Worm (Caenorhabditis elegans) whole organism, young adult: Measurements from ENCODE around the gene acer-1.

ENCODE experiments used
- B0261.1 ChIP-seq: sonication (generic microtip); optimal IDR thresholded peaks from 2 replicates; lab custom pipeline; 2016; ENCODE audit warnings: mild to moderate bottlenecking, missing genetic modification characterization, moderate library complexity, missing compliant biosample characterization
- C17E4.6 ChIP-seq: fragments of 200-800 bp; sonication (Bioruptor generic); IDR thresholded peaks from 2 replicates; pipeline ENCODE4 v1.3.6; 2022; ENCODE audit warnings: missing genetic modification reagents, missing genetic modification characterization, missing compliant biosample characterization
- F49E8.2 ChIP-seq: sonication (generic microtip); optimal IDR thresholded peaks from 3 replicates; lab custom pipeline; 2017; ENCODE audit warnings: missing genetic modification characterization, mild to moderate bottlenecking, missing compliant biosample characterization, antibody characterized with exemption, moderate library complexity; ENCODE audit not compliant: insufficient read depth
- F57C9.4 ChIP-seq: sonication (generic microtip); optimal IDR thresholded peaks from 2 replicates; lab custom pipeline; 2017; ENCODE audit warnings: mild to moderate bottlenecking, missing genetic modification characterization, missing compliant biosample characterization
- atf-7 ChIP-seq: sonication (generic microtip); optimal IDR thresholded peaks from 2 replicates; lab custom pipeline; 2017; ENCODE audit warnings: mild to moderate bottlenecking, missing genetic modification characterization, missing compliant biosample characterization
- attf-3 ChIP-seq: fragments of 200-800 bp; sonication (Bioruptor generic); conservative IDR thresholded peaks from 2 replicates; pipeline ENCODE4 v1.3.6; 2022; ENCODE audit warnings: missing genetic modification reagents, missing genetic modification characterization, missing compliant biosample characterization
- cebp-1 ChIP-seq, 2 experiments: fragments of 200-800 bp in 1 of 2; sonication (Bioruptor generic) in 1 of 2; sonication (generic microtip) in 1 of 2; IDR thresholded peaks in 1 of 2; optimal IDR thresholded peaks in 1 of 2; 2 replicates each; pipeline versions ENCODE4 v1.3.6 to Lab custom; 2017 to 2022; ENCODE audit warnings: missing compliant biosample characterization in 2 of 2, missing genetic modification characterization in 2 of 2, mild to moderate bottlenecking in 1 of 2, missing genetic modification reagents in 1 of 2, moderate library complexity in 1 of 2
- ceh-40 ChIP-seq: fragments of 200-800 bp; sonication (Bioruptor generic); IDR thresholded peaks from 2 replicates; pipeline ENCODE4 v1.3.6; 2022; ENCODE audit warnings: missing genetic modification characterization, missing compliant biosample characterization
- die-1 ChIP-seq: sonication (generic microtip); optimal IDR thresholded peaks from 2 replicates; lab custom pipeline; 2016; ENCODE audit warnings: missing genotype, mild to moderate bottlenecking, missing genetic modification characterization, missing compliant biosample characterization
- dpl-1 ChIP-seq: fragments of 150-350 bp; optimal IDR thresholded peaks from 2 replicates; lab custom pipeline; 2014; ENCODE audit warnings: missing biosample characterization, missing genetic modification reagents, missing genetic modification characterization
- efl-1 ChIP-seq: fragments of 150-350 bp; optimal IDR thresholded peaks from 2 replicates; lab custom pipeline; 2014; ENCODE audit warnings: missing biosample characterization, missing genetic modification reagents, missing genetic modification characterization
- him-1 ChIP-seq: sonication (generic microtip); optimal IDR thresholded peaks from 2 replicates; lab custom pipeline; 2016; ENCODE audit warnings: missing genotype, missing genetic modification reagents, missing genetic modification characterization, missing compliant biosample characterization
- hmg-1.2 ChIP-seq: fragments of 200-800 bp; sonication (Bioruptor generic); IDR thresholded peaks from 2 replicates; pipeline ENCODE4 v1.3.6; 2022; ENCODE audit warnings: missing genetic modification reagents, missing genetic modification characterization, missing compliant biosample characterization
- hrde-1 ChIP-seq: sonication (generic microtip); optimal IDR thresholded peaks from 2 replicates; lab custom pipeline; 2016; ENCODE audit warnings: missing genetic modification characterization, mild to moderate bottlenecking, missing compliant biosample characterization, moderate library complexity, missing genotype, missing genetic modification reagents, borderline replicate concordance
- let-526 ChIP-seq: fragments of 200-800 bp; sonication (Bioruptor generic); IDR thresholded peaks from 2 replicates; pipeline ENCODE4 v1.3.6; 2022; ENCODE audit warnings: missing genetic modification reagents, missing genetic modification characterization, missing compliant biosample characterization
- let-607 ChIP-seq, 2 experiments: fragments of 200-800 bp in 1 of 2; sonication (Bioruptor generic) in 1 of 2; sonication (generic microtip) in 1 of 2; optimal IDR thresholded peaks; 2 replicates each; lab custom pipeline; 2016 to 2018; ENCODE audit warnings: mild to moderate bottlenecking in 2 of 2, missing compliant biosample characterization in 2 of 2, missing genetic modification characterization in 2 of 2, moderate library complexity in 2 of 2, missing genotype in 1 of 2
- lin-26 ChIP-seq: fragments of 200-800 bp; sonication (Bioruptor generic); IDR thresholded peaks from 2 replicates; pipeline ENCODE4 v1.3.6; 2022; ENCODE audit warnings: missing genetic modification reagents, missing genetic modification characterization, missing compliant biosample characterization
- lin-40 ChIP-seq: sonication (generic microtip); optimal IDR thresholded peaks from 2 replicates; lab custom pipeline; 2016; ENCODE audit warnings: missing genetic modification characterization, mild to moderate bottlenecking, missing compliant biosample characterization, missing genotype, missing genetic modification reagents
- lin-54 ChIP-seq: fragments of 200-800 bp; sonication (Bioruptor generic); optimal IDR thresholded peaks from 2 replicates; lab custom pipeline; 2018; ENCODE audit warnings: mild to moderate bottlenecking, missing genetic modification characterization, missing compliant biosample characterization
- lsl-1 ChIP-seq: fragments of 200-800 bp; sonication (Bioruptor generic); optimal IDR thresholded peaks from 2 replicates; lab custom pipeline; 2018; ENCODE audit warnings: mild to moderate bottlenecking, missing genetic modification characterization, moderate library complexity, missing compliant biosample characterization
- mcd-1 ChIP-seq: fragments of 200-800 bp; sonication (Bioruptor generic); IDR thresholded peaks from 2 replicates; pipeline ENCODE4 v1.3.6; 2022; ENCODE audit warnings: missing genetic modification reagents, missing genetic modification characterization, missing compliant biosample characterization
- mel-28 ChIP-seq: sonication (generic microtip); optimal IDR thresholded peaks from 2 replicates; lab custom pipeline; 2016; ENCODE audit warnings: borderline replicate concordance, mild to moderate bottlenecking, missing genetic modification characterization, missing compliant biosample characterization
- mes-4 ChIP-seq: sonication (generic microtip); optimal IDR thresholded peaks from 2 replicates; lab custom pipeline; 2016; ENCODE audit warnings: missing genotype, missing genetic modification characterization, missing compliant biosample characterization
- mxl-1 ChIP-seq: sonication (generic microtip); optimal IDR thresholded peaks from 2 replicates; lab custom pipeline; 2016; ENCODE audit warnings: missing genetic modification characterization, missing compliant biosample characterization
- nhr-27 ChIP-seq: fragments of 200-800 bp; sonication (Bioruptor generic); optimal IDR thresholded peaks from 2 replicates; lab custom pipeline; 2018; ENCODE audit warnings: mild to moderate bottlenecking, missing genetic modification characterization, moderate library complexity, missing compliant biosample characterization
- nhr-80 ChIP-seq: sonication (generic microtip); optimal IDR thresholded peaks from 2 replicates; lab custom pipeline; 2016; ENCODE audit warnings: missing genetic modification characterization, missing compliant biosample characterization
- nhr-90 ChIP-seq: sonication (generic microtip); optimal IDR thresholded peaks from 2 replicates; lab custom pipeline; 2016; ENCODE audit warnings: missing genotype, mild to moderate bottlenecking, missing genetic modification characterization, missing compliant biosample characterization
- pbrm-1 ChIP-seq: fragments of 200-800 bp; sonication (Bioruptor generic); IDR thresholded peaks from 2 replicates; pipeline ENCODE4 v1.3.6; 2022; ENCODE audit warnings: missing genetic modification reagents, missing genetic modification characterization, missing compliant biosample characterization
- rpc-1 ChIP-seq, 2 experiments: fragments of 150-350 bp in 1 of 2; sonication (generic microtip) in 1 of 2; optimal IDR thresholded peaks; 2 replicates each; lab custom pipeline; 2014 to 2018; ENCODE audit warnings: missing biosample characterization in 1 of 2, missing genetic modification characterization in 1 of 2, missing genetic modification reagents in 1 of 2, missing genotype in 1 of 2
- snpc-1.1 ChIP-seq: sonication (generic microtip); optimal IDR thresholded peaks from 2 replicates; lab custom pipeline; 2017; ENCODE audit warnings: missing genetic modification characterization, mild to moderate bottlenecking, missing compliant biosample characterization, antibody characterized with exemption, moderate library complexity, missing genotype, missing genetic modification reagents; ENCODE audit not compliant: insufficient read depth
- snpc-4 ChIP-seq, 5 experiments: fragments of 150-350 bp in 1 of 5; sonication (generic microtip) in 4 of 5; optimal IDR thresholded peaks; 2 replicates each; lab custom pipeline; 2014 to 2018; ENCODE audit warnings: missing genetic modification characterization in 5 of 5, missing biosample characterization in 3 of 5, antibody characterized with exemption in 2 of 5, mild to moderate bottlenecking in 2 of 5, missing compliant biosample characterization in 2 of 5, missing genotype in 2 of 5, moderate library complexity in 2 of 5, missing genetic modification reagents in 1 of 5
- somi-1 ChIP-seq: fragments of 200-800 bp; sonication (Bioruptor generic); optimal IDR thresholded peaks from 2 replicates; lab custom pipeline; 2018; ENCODE audit warnings: mild to moderate bottlenecking, missing genetic modification characterization, missing compliant biosample characterization
- tbp1 ChIP-seq: fragments of 200-800 bp; sonication (Bioruptor generic); optimal IDR thresholded peaks from 2 replicates; lab custom pipeline; 2018; ENCODE audit warnings: mild to moderate bottlenecking, missing genetic modification characterization, missing compliant biosample characterization

The acer-1 gene

ce11 chrII:6898017-6898779, 8.0 kb upstream of the acer-1 start, which contains the start of gene hrpl-1:
Gene hrpl-1 (plus strand): TSS chrII:6898729.
- no peak for TF ChIP-seq nhr-27 (tag; lab: Kevin White, UChicago)
- no peak for TF ChIP-seq cebp-1 (GFP tag; IDR thresholded peaks at IDR 0.05; lab: Robert Waterston, UW)
- TF ChIP-seq cebp-1 (tag; optimal IDR thresholded peaks at IDR 0.05; lab: Kevin White, UChicago): peak; percentile 24
- peak; percentile 20 for TF ChIP-seq mxl-1 (tag; lab: Kevin White, UChicago)
- TF ChIP-seq somi-1 (GFP tag; lab: Kevin White, UChicago): peak; percentile 45
- TF ChIP-seq snpc-4 (GFP tag; optimal IDR thresholded peaks at IDR 0.05; lab: Kevin White, UChicago): no peak
- TF ChIP-seq snpc-4 (tag; optimal IDR thresholded peaks at IDR 0.05; lab: Kevin White, UChicago): peak in 1 of 4 experiments; percentile 11
- 0 out of 2 replicates have a peak, but pooled peaks have one; percentile 48 for TF ChIP-seq attf-3 (GFP tag; lab: Robert Waterston, UW)
- peak; percentile 29; the same call in 1 of the 2 replicates for TF ChIP-seq hmg-1.2 (GFP tag; lab: Robert Waterston, UW)
- TF ChIP-seq nhr-90: peak; percentile 20
- TF ChIP-seq lin-54 (GFP tag; lab: Kevin White, UChicago): peak; percentile 0
- 0 out of 2 replicates have a peak, but pooled peaks have one; percentile 57 for TF ChIP-seq lin-26 (GFP tag; lab: Robert Waterston, UW)
- peak; percentile 57 for TF ChIP-seq rpc-1 (optimal IDR thresholded peaks at IDR 0.05; lab: Kevin White, UChicago)
- TF ChIP-seq rpc-1 (tag; optimal IDR thresholded peaks at IDR 0.05; lab: Kevin White, UChicago): peak; percentile 76
- TF ChIP-seq atf-7 (tag; lab: Kevin White, UChicago): no peak
- TF ChIP-seq him-1 (tag; lab: Kevin White, UChicago): peak; percentile 15
- TF ChIP-seq pbrm-1 (GFP tag; lab: Robert Waterston, UW): 0 out of 2 replicates have a peak, but pooled peaks have one; percentile 27
- no peak for TF ChIP-seq mcd-1 (GFP tag; lab: Robert Waterston, UW)
- TF ChIP-seq mes-4 (tag; lab: Kevin White, UChicago): peak; percentile 58
- TF ChIP-seq lin-40 (tag; lab: Kevin White, UChicago): no peak
- peak; percentile 74 for TF ChIP-seq die-1 (tag; lab: Kevin White, UChicago)
- peak; percentile 31 for TF ChIP-seq hrde-1 (tag; lab: Kevin White, UChicago)
- TF ChIP-seq efl-1: no peak
- peak; percentile 73 for TF ChIP-seq B0261.1 (tag; lab: Kevin White, UChicago)
- peak; percentile 90 for TF ChIP-seq tbp1 (GFP tag; lab: Kevin White, UChicago)

- TF ChIP-seq nhr-80 (tag; lab: Kevin White, UChicago) (peak; percentile 30), let-526 (GFP tag; lab: Robert Waterston, UW) (no peak), ceh-40 (GFP tag; lab: Robert Waterston, UW) (no peak), C17E4.6 (GFP tag; lab: Robert Waterston, UW) (no peak), let-607 (tag; optimal IDR thresholded peaks at IDR 0.05; lab: Kevin White, UChicago) (no peak), efl-1 (no peak), F57C9.4 (no peak)
- TF ChIP-seq, all 124 proteins: peak for 1
Measured at ce11 chrII:6897507-6897906, 7.3 kb upstream of the acer-1 start, which contains the start of gene C44B7.11. Gene C44B7.11 (minus strand): TSS chrII:6897540.

- peak; percentile 61 for TF ChIP-seq lsl-1 (GFP tag; lab: Kevin White, UChicago)
- no peak for TF ChIP-seq tbp1 (GFP tag; lab: Kevin White, UChicago)
- TF ChIP-seq let-607 (tag; optimal IDR thresholded peaks at IDR 0.05; lab: Kevin White, UChicago): no peak
- TF ChIP-seq F49E8.2 (tag; lab: Kevin White, UChicago): no peak
- TF ChIP-seq snpc-1.1 (tag; lab: Kevin White, UChicago): peak; percentile 6
- no peak for TF ChIP-seq nhr-27 (tag; lab: Kevin White, UChicago)
- no peak for TF ChIP-seq dpl-1 (GFP tag; lab: Kevin White, UChicago)
- TF ChIP-seq hrde-1 (tag; lab: Kevin White, UChicago): no peak
- no peak for TF ChIP-seq mel-28 (tag; lab: Kevin White, UChicago)
Measured at ce11 chrII:6893589-6894245, 3.5 kb upstream of the acer-1 start, which contains the start of gene adal-1. Gene adal-1 (minus strand): TSS chrII:6893639.
